Worm (Caenorhabditis elegans): Measurements from ENCODE around the gene pyt-1.

DNA sequence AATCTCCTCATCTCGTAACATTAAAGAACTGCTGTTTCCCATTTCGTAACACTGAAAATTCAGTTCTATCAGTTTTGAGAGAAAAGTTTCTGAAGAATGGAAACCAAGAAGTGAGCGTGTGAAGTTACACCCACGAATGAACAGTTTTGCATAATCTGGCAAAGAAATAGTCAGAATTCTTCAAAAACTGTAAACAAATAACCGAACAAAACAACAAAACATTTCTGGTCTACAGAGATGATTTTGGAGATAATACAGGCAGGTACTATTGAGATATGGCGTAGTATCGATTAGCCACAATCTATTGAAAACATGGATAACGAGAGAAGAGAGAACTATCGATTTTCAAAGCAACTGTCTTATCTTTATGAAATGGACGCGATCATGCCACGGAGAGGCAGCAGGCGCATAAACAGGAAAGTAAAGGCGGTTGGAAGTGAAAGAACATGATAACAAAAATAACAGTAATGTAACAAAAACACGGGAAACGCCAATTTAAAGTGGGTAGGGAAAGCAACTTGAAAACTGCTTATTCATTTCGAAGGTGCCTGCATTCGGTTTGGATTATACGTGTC, 25.6 kb downstream of the pyt-1 start, which contains the start of gene chpf-1:
- no peak for TF ChIP-seq nhr-237 (tag; optimal IDR thresholded peaks at IDR 0.05)
- TF ChIP-seq fkh-10 (GFP tag; optimal IDR thresholded peaks at IDR 0.05), result no peak
